Fruit fly (Drosophila melanogaster) whole organism, embryonic: ENCODE measurements around the gene CG10725.

Source experiments
- CG14050 ChIP-seq: fragments of 200-800 bp; sonication (Bioruptor generic); IDR thresholded peaks from 3 replicates; pipeline ENCODE4 v1.3.6; 2022; ENCODE audit warnings: missing biosample characterization, missing genetic modification characterization
- CG30020 ChIP-seq: fragments of 200-800 bp; optimal IDR thresholded peaks from 2 replicates; lab custom pipeline; 2019; ENCODE audit warnings: missing biosample characterization, mild to moderate bottlenecking, missing genetic modification characterization, moderate library complexity
- CkIIα-i1 ChIP-seq: fragments of 200-800 bp; sonication (Bioruptor generic); IDR thresholded peaks from 2 replicates; pipeline ENCODE4 v1.3.6; 2022; ENCODE audit warnings: missing biosample characterization, missing genetic modification characterization
- HmgD ChIP-seq: fragments of 200-800 bp; sonication (Bioruptor generic); optimal IDR thresholded peaks from 3 replicates; lab custom pipeline; 2016; ENCODE audit warnings: missing biosample characterization, missing genetic modification characterization
- bab2 ChIP-seq: fragments of 200-800 bp; sonication (Bioruptor generic); optimal IDR thresholded peaks from 2 replicates; lab custom pipeline; 2016; ENCODE audit warnings: missing biosample characterization, missing genetic modification characterization
- dan ChIP-seq: fragments of 200-800 bp; sonication (Bioruptor generic); IDR thresholded peaks from 2 replicates; pipeline ENCODE4 v1.3.6; 2022; ENCODE audit warnings: missing biosample characterization, missing genetic modification characterization
- lmd ChIP-seq: fragments of 200-800 bp; sonication (Bioruptor generic); IDR thresholded peaks from 2 replicates; pipeline ENCODE4 v1.3.6; 2022; ENCODE audit warnings: missing biosample characterization, missing genetic modification characterization
- nerfin-2 ChIP-seq: fragments of 200-800 bp; sonication (Bioruptor generic); IDR thresholded peaks from 2 replicates; pipeline ENCODE4 v1.3.6; 2022; ENCODE audit warnings: missing biosample characterization, missing genetic modification characterization; ENCODE audit not compliant: partially characterized antibody

DNA sequence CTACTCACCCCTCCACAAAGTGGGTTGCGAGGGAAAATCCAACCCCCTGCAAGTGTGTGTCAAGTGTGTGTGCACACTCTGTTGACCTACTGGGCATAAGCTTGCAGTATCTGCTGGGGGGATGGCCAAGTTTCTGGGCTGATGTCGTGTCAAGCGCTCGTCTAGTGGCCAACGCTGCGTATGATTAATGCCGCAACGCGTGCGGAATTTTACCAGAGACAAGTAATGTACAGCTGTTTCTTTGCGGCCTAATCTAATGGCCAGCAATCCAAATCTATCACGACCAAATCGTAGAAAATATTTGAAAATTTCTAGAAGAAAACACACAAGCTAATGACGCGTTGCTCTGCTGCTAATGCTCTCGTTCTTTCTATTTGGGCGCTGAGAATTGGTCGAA is 41.4 kb downstream of the CG10725 start:
- TF ChIP-seq CG30020 (no peak), nerfin-2 (GFP tag; lab: Robert Waterston, UW) (no peak), CG14050 (no peak), bab2 (no peak), lmd (no peak), CkIIα-i1 (GFP tag; lab: Robert Waterston, UW) (no peak), dan (GFP tag; lab: Robert Waterston, UW) (no peak), HmgD (GFP tag; lab: Kevin White, UChicago) (no peak)
